Worm (Caenorhabditis elegans) whole organism, L4 larva: ENCODE measurements around the gene C55A6.1.

Experiments
- D1046.2 ChIP-seq: fragments of 200-800 bp; sonication (Bioruptor generic); IDR thresholded peaks from 2 replicates; pipeline ENCODE4 v1.3.6; 2022; ENCODE audit warnings: missing genetic modification characterization, missing compliant biosample characterization
- F26F4.8 ChIP-seq: fragments of 200-800 bp; sonication (Bioruptor generic); conservative IDR thresholded peaks from 2 replicates; pipeline ENCODE4 v1.3.6; 2022; ENCODE audit warnings: missing genetic modification characterization, missing compliant biosample characterization
- F44E2.7 ChIP-seq: fragments of 200-800 bp; sonication (Bioruptor generic); IDR thresholded peaks from 2 replicates; pipeline ENCODE4 v2.1.2; 2022; ENCODE audit warnings: missing genetic modification characterization, missing compliant biosample characterization
- R02D3.7 ChIP-seq: fragments of 150-350 bp; sonication (generic microtip); optimal IDR thresholded peaks from 3 replicates; lab custom pipeline; 2014; ENCODE audit warnings: missing biosample characterization, missing genetic modification characterization
- Y75B8A.6 ChIP-seq: fragments of 200-800 bp; sonication (Bioruptor generic); IDR thresholded peaks from 2 replicates; pipeline ENCODE4 v1.3.6; 2022; ENCODE audit warnings: missing genetic modification reagents, missing genetic modification characterization, missing compliant biosample characterization
- aly-2 ChIP-seq: sonication (generic microtip); optimal IDR thresholded peaks from 2 replicates; lab custom pipeline; 2018; ENCODE audit warnings: missing biosample characterization, missing genetic modification characterization
- ceh-28 ChIP-seq: fragments of 150-350 bp; optimal IDR thresholded peaks from 2 replicates; lab custom pipeline; 2014; ENCODE audit warnings: missing biosample characterization, missing genetic modification reagents, missing genetic modification characterization
- ceh-32 ChIP-seq: sonication (generic microtip); optimal IDR thresholded peaks from 2 replicates; lab custom pipeline; 2016; ENCODE audit warnings: mild to moderate bottlenecking, missing genetic modification characterization, missing compliant biosample characterization; ENCODE audit not compliant: poor library complexity
- ceh-62 ChIP-seq: sonication (generic microtip); optimal IDR thresholded peaks from 2 replicates; lab custom pipeline; 2017; ENCODE audit warnings: missing biosample characterization, missing genetic modification characterization
- ceh-82 ChIP-seq: sonication (generic microtip); optimal IDR thresholded peaks from 2 replicates; lab custom pipeline; 2017; ENCODE audit warnings: missing biosample characterization, missing genetic modification characterization
- ctbp-1 ChIP-seq: fragments of 200-800 bp; sonication (Bioruptor generic); IDR thresholded peaks from 2 replicates; pipeline ENCODE4 v1.3.6; 2022; ENCODE audit warnings: missing genetic modification reagents, missing genetic modification characterization, missing compliant biosample characterization
- daf-16 ChIP-seq, 3 experiments: sonication (generic microtip); optimal IDR thresholded peaks; 2 replicates each; lab custom pipeline; 2016 to 2017; ENCODE audit warnings: missing genetic modification characterization in 3 of 3, missing genetic modification reagents in 3 of 3, mild to moderate bottlenecking in 2 of 3, missing compliant biosample characterization in 2 of 3, missing biosample characterization in 1 of 3, moderate library complexity in 1 of 3
- daf-8 ChIP-seq: fragments of 200-800 bp; sonication (Bioruptor generic); IDR thresholded peaks from 2 replicates; pipeline ENCODE4 v1.3.6; 2022; ENCODE audit warnings: missing genetic modification characterization, missing compliant biosample characterization
- dmd-6 ChIP-seq: fragments of 200-800 bp; sonication (Bioruptor generic); IDR thresholded peaks from 2 replicates; pipeline ENCODE4 v1.3.6; 2022; ENCODE audit warnings: missing genetic modification reagents, missing genetic modification characterization, missing compliant biosample characterization
- dmd-9 ChIP-seq: fragments of 200-800 bp; sonication (Bioruptor generic); IDR thresholded peaks from 2 replicates; pipeline ENCODE4 v1.3.6; 2022; ENCODE audit warnings: missing genetic modification reagents, missing genetic modification characterization, missing compliant biosample characterization
- dve-1 ChIP-seq: sonication (generic microtip); optimal IDR thresholded peaks from 2 replicates; lab custom pipeline; 2017; ENCODE audit warnings: antibody characterized with exemption, mild to moderate bottlenecking, missing genetic modification characterization, missing compliant biosample characterization; ENCODE audit not compliant: insufficient read depth
- egl-43 ChIP-seq: fragments of 200-800 bp; sonication (Bioruptor generic); IDR thresholded peaks from 2 replicates; pipeline ENCODE4 v1.3.6; 2022; ENCODE audit warnings: missing genetic modification reagents, missing genetic modification characterization, missing compliant biosample characterization
- fos-1 ChIP-seq: fragments of 150-350 bp; optimal IDR thresholded peaks from 2 replicates; lab custom pipeline; 2014; ENCODE audit warnings: missing biosample characterization, missing genetic modification characterization
- hlh-30 ChIP-seq: sonication (generic microtip); optimal IDR thresholded peaks from 2 replicates; lab custom pipeline; 2017; ENCODE audit warnings: antibody characterized with exemption, mild to moderate bottlenecking, missing genetic modification characterization, missing compliant biosample characterization; ENCODE audit not compliant: insufficient read depth
- lim-7 ChIP-seq: fragments of 200-800 bp; sonication (Bioruptor generic); IDR thresholded peaks from 2 replicates; pipeline ENCODE4 v1.3.6; 2022; ENCODE audit warnings: missing genetic modification characterization, missing compliant biosample characterization
- lin-1 ChIP-seq: fragments of 200-800 bp; sonication (Bioruptor generic); IDR thresholded peaks from 2 replicates; pipeline ENCODE4 v1.3.6; 2022; ENCODE audit warnings: missing genetic modification reagents, missing genetic modification characterization, missing compliant biosample characterization
- lin-13 ChIP-seq: fragments of 150-350 bp; optimal IDR thresholded peaks from 2 replicates; lab custom pipeline; 2014; ENCODE audit warnings: missing biosample characterization, missing genetic modification reagents, missing genetic modification characterization
- lin-29 ChIP-seq: fragments of 200-800 bp; sonication (Bioruptor generic); IDR thresholded peaks from 2 replicates; pipeline ENCODE4 v1.3.6; 2022; ENCODE audit warnings: missing genetic modification reagents, missing genetic modification characterization, missing compliant biosample characterization
- lin-38 ChIP-seq: fragments of 200-800 bp; sonication (Bioruptor generic); IDR thresholded peaks from 2 replicates; pipeline ENCODE4 v1.3.6; 2022; ENCODE audit warnings: missing genetic modification reagents, missing genetic modification characterization, missing compliant biosample characterization
- lsy-2 ChIP-seq, 2 experiments: fragments of 150-350 bp in 1 of 2; sonication (generic microtip) in 1 of 2; optimal IDR thresholded peaks; 2 replicates each; lab custom pipeline; 2014 to 2017; ENCODE audit warnings: missing biosample characterization in 2 of 2, missing genetic modification characterization in 2 of 2
- madf-9 ChIP-seq: fragments of 200-800 bp; sonication (Bioruptor generic); conservative IDR thresholded peaks from 2 replicates; pipeline ENCODE4 v1.3.6; 2022; ENCODE audit warnings: missing genetic modification reagents, missing genetic modification characterization, missing compliant biosample characterization
- mdl-1 ChIP-seq, 2 experiments: fragments of 150-350 bp in 1 of 2; sonication (generic microtip) in 1 of 2; optimal IDR thresholded peaks; 2 replicates each; lab custom pipeline; 2014 to 2017; ENCODE audit warnings: missing biosample characterization in 2 of 2, missing genetic modification characterization in 2 of 2
- mep-1 ChIP-seq: fragments of 150-350 bp; sonication (generic microtip); optimal IDR thresholded peaks from 3 replicates; lab custom pipeline; 2014; ENCODE audit warnings: missing biosample characterization, missing genetic modification characterization
- nhr-11 ChIP-seq: fragments of 150-350 bp; optimal IDR thresholded peaks from 2 replicates; lab custom pipeline; 2014; ENCODE audit warnings: missing biosample characterization, missing genetic modification characterization
- nhr-111 ChIP-seq: fragments of 200-800 bp; sonication (Bioruptor generic); optimal IDR thresholded peaks from 2 replicates; lab custom pipeline; 2018; ENCODE audit warnings: mild to moderate bottlenecking, missing genetic modification characterization, missing compliant biosample characterization
- nhr-28 ChIP-seq: fragments of 150-350 bp; optimal IDR thresholded peaks from 2 replicates; lab custom pipeline; 2014; ENCODE audit warnings: missing biosample characterization, missing genetic modification characterization
- nhr-6 ChIP-seq: fragments of 150-350 bp; optimal IDR thresholded peaks from 2 replicates; lab custom pipeline; 2014; ENCODE audit warnings: missing biosample characterization, missing genetic modification characterization
- nhr-76 ChIP-seq: fragments of 150-350 bp; optimal IDR thresholded peaks from 2 replicates; lab custom pipeline; 2014; ENCODE audit warnings: missing biosample characterization, missing genetic modification characterization
- nhr-77 ChIP-seq: fragments of 150-350 bp; optimal IDR thresholded peaks from 2 replicates; lab custom pipeline; 2014; ENCODE audit warnings: missing biosample characterization, missing genetic modification characterization
- pqm-1 ChIP-seq: sonication (generic microtip); optimal IDR thresholded peaks from 2 replicates; lab custom pipeline; 2017; ENCODE audit warnings: missing biosample characterization, missing genetic modification characterization
- saeg-2 ChIP-seq: fragments of 200-800 bp; sonication (Bioruptor generic); IDR thresholded peaks from 2 replicates; pipeline ENCODE4 v1.3.6; 2022; ENCODE audit warnings: missing genetic modification reagents, missing genetic modification characterization, missing compliant biosample characterization
- sdz-12 ChIP-seq: fragments of 200-800 bp; sonication (Bioruptor generic); optimal IDR thresholded peaks from 2 replicates; lab custom pipeline; 2018; ENCODE audit warnings: mild to moderate bottlenecking, missing genetic modification characterization, missing compliant biosample characterization
- set-16 ChIP-seq: fragments of 200-800 bp; sonication (Bioruptor generic); IDR thresholded peaks from 2 replicates; pipeline ENCODE4 v1.3.6; 2022; ENCODE audit warnings: missing genetic modification reagents, missing genetic modification characterization, missing compliant biosample characterization
- skn-1 ChIP-seq: fragments of 150-350 bp; optimal IDR thresholded peaks from 2 replicates; lab custom pipeline; 2014; ENCODE audit warnings: missing biosample characterization, missing genetic modification characterization
- snpc-1.2 ChIP-seq: fragments of 200-800 bp; sonication (Bioruptor generic); IDR thresholded peaks from 2 replicates; pipeline ENCODE4 v1.3.6; 2022; ENCODE audit warnings: missing genetic modification reagents, missing genetic modification characterization, missing compliant biosample characterization
- spr-1 ChIP-seq: sonication (generic microtip); optimal IDR thresholded peaks from 2 replicates; lab custom pipeline; 2016; ENCODE audit warnings: mild to moderate bottlenecking, missing genetic modification characterization, missing compliant biosample characterization
- unc-62 ChIP-seq, 3 experiments: fragments of 150-350 bp in 1 of 3; sonication (generic microtip); optimal IDR thresholded peaks in 2 of 3; peaks in 1 of 3; 1 replicate in 1 of 3; 2 replicates in 2 of 3; lab custom pipeline; 2014 to 2017; ENCODE audit warnings: missing biosample characterization in 3 of 3, missing genetic modification characterization in 3 of 3, missing genetic modification reagents in 3 of 3, missing genotype in 1 of 3
- vab-7 ChIP-seq: fragments of 200-800 bp; sonication (Bioruptor generic); IDR thresholded peaks from 2 replicates; pipeline ENCODE4 v1.3.6; 2022; ENCODE audit warnings: missing genetic modification reagents, missing genetic modification characterization, missing compliant biosample characterization
- zfp-2 ChIP-seq: sonication (generic microtip); optimal IDR thresholded peaks from 2 replicates; lab custom pipeline; 2016; ENCODE audit warnings: mild to moderate bottlenecking, missing genetic modification characterization, missing compliant biosample characterization

C55A6.1 gene

ce11 chrV:11541284-11541683 is 36.5 kb upstream of the C55A6.1 start (continued):
- TF ChIP-seq lin-29 (no peak; the same call in 1 of the 2 replicates), ceh-32 (no peak), D1046.2 (GFP tag; lab: Robert Waterston, UW) (peak; percentile 82; the same call in 1 of the 2 replicates), nhr-76 (no peak), madf-9 (GFP tag; lab: Robert Waterston, UW) (0 out of 2 replicates have a peak, but pooled peaks have one; percentile 53), Y75B8A.6 (no peak), pqm-1 (no peak), aly-2 (no peak), nhr-111 (no peak), daf-8 (GFP tag; lab: Robert Waterston, UW) (no peak), sdz-12 (GFP tag; lab: Kevin White, UChicago) (no peak), dmd-9 (GFP tag; lab: Robert Waterston, UW) (0 out of 2 replicates have a peak, but pooled peaks have one; percentile 36), nhr-11 (tag; lab: Kevin White, UChicago) (no peak), ctbp-1 (no peak), nhr-6 (tag; lab: Kevin White, UChicago) (no peak)

- TF ChIP-seq ceh-28 (no peak), skn-1 (tag; lab: Kevin White, UChicago) (peak; percentile 15), unc-62 (GFP tag; optimal IDR thresholded peaks at IDR 0.05 in 1 of 2; lab: Kevin White, UChicago) (peak in 1 of 2 experiments; percentile 97), unc-62 (tag; optimal IDR thresholded peaks at IDR 0.05; lab: Kevin White, UChicago) (no peak)
Observed at ce11 chrV:11539502-11539901, 34.7 kb upstream of the C55A6.1 start.

- TF ChIP-seq lsy-2 (tag; optimal IDR thresholded peaks at IDR 0.05; lab: Kevin White, UChicago) (no peak), F26F4.8 (GFP tag; lab: Robert Waterston, UW) (0 out of 2 replicates have a peak, but pooled peaks have one; percentile 28), saeg-2 (no peak), unc-62 (GFP tag; optimal IDR thresholded peaks at IDR 0.05 in 1 of 2; lab: Kevin White, UChicago) (peak in 1 of 2 experiments; percentile 85), unc-62 (tag; optimal IDR thresholded peaks at IDR 0.05; lab: Kevin White, UChicago) (no peak), Y75B8A.6 (0 out of 2 replicates have a peak, but pooled peaks have one; percentile 19)
Observed at ce11 chrV:11536667-11537066, 31.9 kb upstream of the C55A6.1 start.

ce11 chrV:11535504-11536062 is 30.8 kb upstream of the C55A6.1 start:
- TF ChIP-seq fos-1 (tag; lab: Kevin White, UChicago) (no peak), spr-1 (tag; lab: Kevin White, UChicago) (no peak), nhr-28 (peak; percentile 74), hlh-30 (tag; lab: Kevin White, UChicago) (peak; percentile 27), unc-62 (GFP tag; optimal IDR thresholded peaks at IDR 0.05 in 1 of 2; lab: Kevin White, UChicago) (peak in 1 of 2 experiments; percentile 36), unc-62 (tag; optimal IDR thresholded peaks at IDR 0.05; lab: Kevin White, UChicago) (no peak), egl-43 (GFP tag; lab: Robert Waterston, UW) (peak; percentile 6; the same call in 1 of the 2 replicates), vab-7 (GFP tag; lab: Robert Waterston, UW) (no peak), dve-1 (tag; lab: Kevin White, UChicago) (peak; percentile 33), ceh-82 (tag; lab: Kevin White, UChicago) (no peak), mdl-1 (tag; optimal IDR thresholded peaks at IDR 0.05; lab: Kevin White, UChicago) (peak in 1 of 2 experiments; percentile 15), ceh-62 (tag; lab: Kevin White, UChicago) (no peak), zfp-2 (no peak), lim-7 (GFP tag; lab: Robert Waterston, UW) (no peak), nhr-77 (no peak), snpc-1.2 (GFP tag; lab: Robert Waterston, UW) (no peak), Y75B8A.6 (no peak), dmd-6 (GFP tag; lab: Robert Waterston, UW) (peak; percentile 78), set-16 (GFP tag; lab: Robert Waterston, UW) (no peak), lsy-2 (tag; optimal IDR thresholded peaks at IDR 0.05; lab: Kevin White, UChicago) (peak in 1 of 2 experiments; percentile 3), lin-13 (GFP tag; lab: Kevin White, UChicago) (no peak), pqm-1 (peak; percentile 82), mep-1 (tag; lab: Kevin White, UChicago) (peak; percentile 12), nhr-6 (tag; lab: Kevin White, UChicago) (no peak), lin-38 (GFP tag; lab: Robert Waterston, UW) (no peak), F44E2.7 (GFP tag; lab: Robert Waterston, UW) (no peak), daf-16 (GFP tag; optimal IDR thresholded peaks at IDR 0.05; lab: Kevin White, UChicago) (no peak), daf-16 (tag; optimal IDR thresholded peaks at IDR 0.05; lab: Kevin White, UChicago) (peak; percentile 42), lin-1 (GFP tag; lab: Robert Waterston, UW) (0 out of 2 replicates have a peak, but pooled peaks have one; percentile 18), R02D3.7 (tag; lab: Kevin White, UChicago) (no peak)
